Fruit fly (Drosophila melanogaster): Measurements from ENCODE around the gene Coq3.

Gene Coq3

dm6 chr2L:21158554-21158953 lies at the start of gene Coq3, which contains the start of gene Pld3 (continued):
- TF ChIP-seq CG8944 (GFP tag; optimal IDR thresholded peaks at IDR 0.05) (peak; percentile 49), cato (GFP tag; optimal IDR thresholded peaks at IDR 0.05; ENCODE audit: borderline replicate concordance) (peak; percentile 8), amos (GFP tag; IDR thresholded peaks at IDR 0.05; ENCODE audit: partially characterized antibody) (no peak), Gsc (GFP tag; IDR thresholded peaks at IDR 0.05) (no peak), Abd-B (GFP tag; optimal IDR thresholded peaks at IDR 0.05) (peak; percentile 60), CG17612 (GFP tag; IDR thresholded peaks at IDR 0.05) (no peak), CG4854 (GFP tag; optimal IDR thresholded peaks at IDR 0.05) (peak; percentile 61), CG1233 (GFP tag; optimal IDR thresholded peaks at IDR 0.05) (peak; percentile 78), ato (GFP tag; IDR thresholded peaks at IDR 0.05; ENCODE audit: partially characterized antibody) (no peak), CG1024 (GFP tag; IDR thresholded peaks at IDR 0.05) (peak; percentile 67), CHES-1-like (GFP tag; optimal IDR thresholded peaks at IDR 0.05) (peak; percentile 68), Hr78 (GFP tag; optimal IDR thresholded peaks at IDR 0.05) (no peak), Dref (GFP tag; IDR thresholded peaks at IDR 0.05) (no peak), CG11696 (GFP tag; IDR thresholded peaks at IDR 0.05) (peak; percentile 66; the same call in 1 of the 2 replicates), pfk (GFP tag; optimal IDR thresholded peaks at IDR 0.05) (peak; percentile 94), jumu (GFP tag; optimal IDR thresholded peaks at IDR 0.05) (peak; percentile 10), CG12236 (GFP tag; optimal IDR thresholded peaks at IDR 0.05) (no peak), aop (GFP tag; IDR thresholded peaks at IDR 0.05) (peak; percentile 63; the same call in 1 of the 2 replicates), CG34376 (GFP tag; optimal IDR thresholded peaks at IDR 0.05) (peak; percentile 70), wdn (GFP tag; IDR thresholded peaks at IDR 0.05) (peak; percentile 50), nerfin-1 (tag; optimal IDR thresholded peaks at IDR 0.05) (peak; percentile 67), dmrt11E (tag; optimal IDR thresholded peaks at IDR 0.05) (peak; percentile 68), Hr3 (GFP tag; optimal IDR thresholded peaks at IDR 0.05) (peak; percentile 74), CG18476 (GFP tag; optimal IDR thresholded peaks at IDR 0.05) (peak; percentile 75), CG3995 (GFP tag; optimal IDR thresholded peaks at IDR 0.05) (peak; percentile 77), Spps (tag; optimal IDR thresholded peaks at IDR 0.05) (peak; percentile 58), hth (optimal IDR thresholded peaks at IDR 0.05) (no peak), Ssrp (tag; optimal IDR thresholded peaks at IDR 0.05) (peak; percentile 73), CG17385 (GFP tag; optimal IDR thresholded peaks at IDR 0.05) (peak; percentile 74), schlank (tag; optimal IDR thresholded peaks at IDR 0.05) (peak; percentile 70), CG6765 (GFP tag; optimal IDR thresholded peaks at IDR 0.05) (peak; percentile 66), CG10366 (GFP tag; IDR thresholded peaks at IDR 0.05) (peak; percentile 69), CG7372 (GFP tag; IDR thresholded peaks at IDR 0.05) (0 out of 2 replicates have a peak, but pooled peaks have one; percentile 28), fd3F (GFP tag; optimal IDR thresholded peaks at IDR 0.05) (peak; percentile 66), bowl (GFP tag; IDR thresholded peaks at IDR 0.05) (no peak), Camta (GFP tag; optimal IDR thresholded peaks at IDR 0.05) (peak; percentile 59), Hr51 (GFP tag; optimal IDR thresholded peaks at IDR 0.05) (peak; percentile 69 to 82), vvl (GFP tag; IDR thresholded peaks at IDR 0.05) (peak; percentile 94), Hey (tag; optimal IDR thresholded peaks at IDR 0.05) (no peak), emc (GFP tag; optimal IDR thresholded peaks at IDR 0.05) (no peak), CG30403 (GFP tag; optimal IDR thresholded peaks at IDR 0.05) (peak; percentile 88), CG13624 (GFP tag; optimal IDR thresholded peaks at IDR 0.05) (peak; percentile 69), CG7745 (tag; optimal IDR thresholded peaks at IDR 0.05) (no peak), CG13424 (tag; optimal IDR thresholded peaks at IDR 0.05) (peak; percentile 85), NfI (GFP tag; optimal IDR thresholded peaks at IDR 0.05) (peak; percentile 84), esg (GFP tag; conservative IDR thresholded peaks at IDR 0.05) (peak; percentile 38; the same call in 1 of the 2 replicates), Dbx (GFP tag; IDR thresholded peaks at IDR 0.05) (peak; percentile 85), Tbp (GFP tag; optimal IDR thresholded peaks at IDR 0.05) (no peak), CTCF (GFP tag; optimal IDR thresholded peaks at IDR 0.05) (peak; percentile 21), inv (GFP tag; IDR thresholded peaks at IDR 0.05; ENCODE audit: partially characterized antibody) (no peak), NK7.1 (GFP tag; optimal IDR thresholded peaks at IDR 0.05) (peak; percentile 0)

All from whole organism, embryonic.